Worm (Caenorhabditis elegans): Measurements from ENCODE around the gene mob-2.

mob-2 gene

DNA sequence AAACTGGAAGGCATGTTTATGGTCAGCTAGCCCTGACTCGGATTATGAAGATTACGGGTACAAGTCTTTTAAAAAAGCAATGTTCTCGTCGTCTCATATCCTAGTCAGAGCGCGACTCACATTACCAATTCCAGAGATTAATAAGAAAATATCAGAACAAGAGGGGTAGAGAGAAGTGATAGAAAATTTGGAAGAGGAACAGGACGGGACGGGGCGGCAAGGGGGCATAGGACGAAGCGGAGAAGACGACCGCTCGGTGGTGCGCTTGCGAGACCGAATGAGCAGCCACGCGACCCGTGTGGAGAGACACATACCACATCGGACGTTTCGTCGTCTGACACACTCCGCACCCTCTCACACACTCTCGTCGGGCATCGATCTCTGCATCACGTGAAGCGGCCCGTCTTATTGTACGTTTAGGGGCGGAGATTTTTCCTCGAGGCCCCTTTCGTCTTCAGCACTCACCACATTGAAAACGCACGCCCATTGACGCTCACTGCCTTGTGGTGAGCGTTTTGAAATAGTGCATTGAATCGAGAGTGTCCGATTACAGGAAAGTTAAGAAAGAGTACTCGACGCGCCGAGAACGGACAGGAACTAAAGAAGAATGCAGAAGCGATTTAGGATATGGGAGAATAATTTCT lies 24.8 kb downstream of the mob-2 start (continued):
- no peak for TF ChIP-seq pha-2 (tag; optimal IDR thresholded peaks at IDR 0.05)
- TF ChIP-seq pag-3 (tag; optimal IDR thresholded peaks at IDR 0.05; ENCODE audit: borderline replicate concordance) = peak; percentile 63
- TF ChIP-seq odd-2 (tag; optimal IDR thresholded peaks at IDR 0.05) = no peak
- TF ChIP-seq lin-11 (tag; optimal IDR thresholded peaks at IDR 0.05) = no peak
- TF ChIP-seq dve-1 (tag; optimal IDR thresholded peaks at IDR 0.05) = peak; percentile 82
- TF ChIP-seq ceh-18 (tag; optimal IDR thresholded peaks at IDR 0.05) = peak; percentile 97
- TF ChIP-seq pat-9 (tag; optimal IDR thresholded peaks at IDR 0.05) = peak; percentile 62
- TF ChIP-seq unc-55 (GFP tag; optimal IDR thresholded peaks at IDR 0.05) = peak; percentile 97
- peak; percentile 26 for TF ChIP-seq fax-1 (tag; optimal IDR thresholded peaks at IDR 0.05)
- TF ChIP-seq ahr-1 (tag; optimal IDR thresholded peaks at IDR 0.05) = no peak
- no peak for TF ChIP-seq nhr-11 (tag; optimal IDR thresholded peaks at IDR 0.05)
- TF ChIP-seq zip-5 (tag; optimal IDR thresholded peaks at IDR 0.05) = no peak
- peak; percentile 71 for TF ChIP-seq hlh-6 (tag; optimal IDR thresholded peaks at IDR 0.05)
- TF ChIP-seq T23F11.4 (GFP tag; optimal IDR thresholded peaks at IDR 0.05) = no peak
- no peak for TF ChIP-seq pha-4 (tag; optimal IDR thresholded peaks at IDR 0.05)
- peak; percentile 67 for TF ChIP-seq C08G9.2 (tag; optimal IDR thresholded peaks at IDR 0.05)
- no peak for TF ChIP-seq unc-86 (tag; optimal IDR thresholded peaks at IDR 0.05)

DNA sequence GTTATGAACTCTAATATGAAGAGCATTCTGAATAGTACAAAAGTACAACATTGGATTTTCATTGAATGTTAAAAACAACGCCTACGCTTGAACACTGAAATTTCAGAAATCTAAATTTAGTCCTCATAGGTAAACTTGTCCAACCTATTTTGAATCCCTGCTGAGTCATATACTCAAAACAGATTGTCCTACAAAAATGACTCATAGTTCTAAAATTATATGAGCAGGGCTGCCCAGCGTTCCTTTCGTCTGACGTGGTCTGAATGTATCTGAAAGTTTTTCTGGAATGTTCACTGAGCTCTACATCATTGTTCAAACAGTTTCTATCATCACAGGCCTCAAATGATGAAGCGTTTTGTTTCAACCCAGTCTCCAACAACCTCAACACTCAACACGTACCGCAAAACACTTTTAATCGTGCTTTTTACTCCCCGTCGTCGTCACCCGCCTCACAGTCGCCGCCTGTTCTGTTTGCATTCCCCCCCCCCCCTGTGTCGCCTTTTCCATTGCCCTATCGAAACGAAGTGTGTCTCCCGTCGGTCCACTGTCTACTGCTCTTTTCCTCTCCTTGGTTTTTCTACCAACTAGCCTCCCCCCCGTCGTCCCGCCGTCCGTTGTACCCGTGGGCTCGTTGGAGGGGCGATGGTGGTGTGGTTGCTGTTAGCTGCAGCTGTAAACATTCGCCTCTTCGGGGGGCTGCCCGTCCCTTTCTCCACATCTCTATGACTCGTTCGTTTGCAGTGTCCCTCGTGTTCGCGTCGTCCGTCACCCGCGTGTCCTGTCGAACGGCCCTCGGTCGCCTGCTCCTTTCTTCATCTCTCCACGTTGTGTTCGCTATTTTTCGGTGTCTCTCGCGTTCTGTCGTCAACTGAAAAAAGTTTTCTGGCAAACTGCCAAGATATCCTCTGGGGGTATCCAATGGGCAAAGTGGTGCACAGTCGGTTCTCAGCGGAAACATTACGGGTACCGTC lies 25.8 kb downstream of the mob-2 start:
- TF ChIP-seq tbx-2 (tag; optimal IDR thresholded peaks at IDR 0.05) = peak; percentile 78
- TF ChIP-seq pros-1 (tag; optimal IDR thresholded peaks at IDR 0.05) = peak; percentile 60
- TF ChIP-seq unc-42 (tag; optimal IDR thresholded peaks at IDR 0.05) = no peak
- TF ChIP-seq nhr-232 (tag; optimal IDR thresholded peaks at IDR 0.05) = peak; percentile 34
- TF ChIP-seq ceh-19 (GFP tag; optimal IDR thresholded peaks at IDR 0.05) = peak; percentile 57
- peak; percentile 79 for TF ChIP-seq hlh-30 (tag; optimal IDR thresholded peaks at IDR 0.05; ENCODE audit: insufficient read depth)
- TF ChIP-seq elt-4 (tag; optimal IDR thresholded peaks at IDR 0.05) = peak; percentile 67
- no peak for TF ChIP-seq hlh-8 (tag; optimal IDR thresholded peaks at IDR 0.05)
- TF ChIP-seq madf-2 (tag; optimal IDR thresholded peaks at IDR 0.05) = no peak
- TF ChIP-seq dmd-4 (tag; optimal IDR thresholded peaks at IDR 0.05; ENCODE audit: borderline replicate concordance) = peak; percentile 68
- peak; percentile 56 for TF ChIP-seq eyg-1 (tag; optimal IDR thresholded peaks at IDR 0.05)
- peak; percentile 38 for TF ChIP-seq ref-2 (tag; optimal IDR thresholded peaks at IDR 0.05)
- no peak for TF ChIP-seq mec-3 (tag; optimal IDR thresholded peaks at IDR 0.05; ENCODE audit: borderline replicate concordance)
- TF ChIP-seq ceh-2 (tag; optimal IDR thresholded peaks at IDR 0.05) = peak; percentile 77
- TF ChIP-seq ceh-34 (tag; optimal IDR thresholded peaks at IDR 0.05) = peak; percentile 92
- no peak for TF ChIP-seq pat-9 (tag; optimal IDR thresholded peaks at IDR 0.05)
- no peak for TF ChIP-seq sox-4 (tag; optimal IDR thresholded peaks at IDR 0.05)
- TF ChIP-seq C08G9.2 (tag; optimal IDR thresholded peaks at IDR 0.05) = peak; percentile 10
- TF ChIP-seq ttx-3 (tag; optimal IDR thresholded peaks at IDR 0.05) = no peak
- peak; percentile 9; the same call in 1 of the 2 replicates for TF ChIP-seq sox-2 (GFP tag; IDR thresholded peaks at IDR 0.05)
- peak; percentile 86 for TF ChIP-seq ama-1 (optimal IDR thresholded peaks at IDR 0.05)
- peak; percentile 36 for TF ChIP-seq nfya-1 (tag; optimal IDR thresholded peaks at IDR 0.05)
- TF ChIP-seq ztf-16 (tag; optimal IDR thresholded peaks at IDR 0.05) = no peak
- TF ChIP-seq hlh-6 (tag; optimal IDR thresholded peaks at IDR 0.05) = peak; percentile 58
- TF ChIP-seq elt-2 (tag; optimal IDR thresholded peaks at IDR 0.05) = peak; percentile 16
- no peak for TF ChIP-seq nhr-11 (tag; optimal IDR thresholded peaks at IDR 0.05)
- TF ChIP-seq ceh-31 (tag; optimal IDR thresholded peaks at IDR 0.05) = peak; percentile 77
- TF ChIP-seq ceh-14 (tag; optimal IDR thresholded peaks at IDR 0.05) = peak; percentile 18
- TF ChIP-seq sdc-2 (tag; optimal IDR thresholded peaks at IDR 0.05) = peak; percentile 58
- TF ChIP-seq ceh-18 (tag; optimal IDR thresholded peaks at IDR 0.05) = peak; percentile 47
- TF ChIP-seq pag-3 (tag; optimal IDR thresholded peaks at IDR 0.05; ENCODE audit: borderline replicate concordance) = no peak
- peak; percentile 65 for TF ChIP-seq ceh-22 (tag; optimal IDR thresholded peaks at IDR 0.05)
- peak; percentile 51 for TF ChIP-seq rnt-1 (tag; optimal IDR thresholded peaks at IDR 0.05)
- peak; percentile 20 for TF ChIP-seq ets-4 (tag; optimal IDR thresholded peaks at IDR 0.05)
- TF ChIP-seq ceh-6 (GFP tag; optimal IDR thresholded peaks at IDR 0.05) = peak; percentile 46
- TF ChIP-seq F13H6.1 (tag; optimal IDR thresholded peaks at IDR 0.05) = peak; percentile 15
- peak; percentile 20 for TF ChIP-seq T23F11.4 (GFP tag; optimal IDR thresholded peaks at IDR 0.05)
